Worm (Caenorhabditis elegans) whole organism, midembryonic: ENCODE results near the gene B0238.12.

Experiments
- T22C8.4 ChIP-seq: fragments of 200-800 bp; sonication (Bioruptor generic); IDR thresholded peaks from 2 replicates; pipeline ENCODE4 v1.3.6; 2022; ENCODE audit warnings: missing genetic modification characterization, missing compliant biosample characterization
- cog-1 ChIP-seq: sonication (generic microtip); optimal IDR thresholded peaks from 2 replicates; lab custom pipeline; 2016; ENCODE audit warnings: missing genetic modification characterization, missing compliant biosample characterization
- flt-1 ChIP-seq: fragments of 200-800 bp; sonication (Bioruptor generic); IDR thresholded peaks from 2 replicates; pipeline ENCODE4 v1.3.6; 2022; ENCODE audit warnings: missing genetic modification characterization, missing compliant biosample characterization
- klf-2 ChIP-seq: fragments of 200-800 bp; sonication (Bioruptor generic); conservative IDR thresholded peaks from 2 replicates; pipeline ENCODE4 v1.3.6; 2022; ENCODE audit warnings: missing genetic modification reagents, missing genetic modification characterization, missing compliant biosample characterization
- med-1 ChIP-seq: sonication (generic microtip); optimal IDR thresholded peaks from 2 replicates; lab custom pipeline; 2017; ENCODE audit warnings: missing genetic modification characterization, mild to moderate bottlenecking, missing compliant biosample characterization, antibody characterized with exemption, missing genetic modification reagents; ENCODE audit not compliant: insufficient read depth
- ref-1 ChIP-seq: fragments of 200-800 bp; sonication (Bioruptor generic); conservative IDR thresholded peaks from 2 replicates; pipeline ENCODE4 v1.3.6; 2022; ENCODE audit warnings: missing genetic modification reagents, missing genetic modification characterization, missing compliant biosample characterization
- tab-1 ChIP-seq: fragments of 200-800 bp; sonication (Bioruptor generic); IDR thresholded peaks from 2 replicates; pipeline ENCODE4 v1.3.6; 2022; ENCODE audit warnings: missing genetic modification characterization, missing compliant biosample characterization
- ztf-23 ChIP-seq: fragments of 200-800 bp; sonication (Bioruptor generic); IDR thresholded peaks from 2 replicates; pipeline ENCODE4 v1.3.6; 2022; ENCODE audit warnings: missing genetic modification reagents, missing genetic modification characterization, missing compliant biosample characterization
- ztf-29 ChIP-seq: fragments of 200-800 bp; sonication (Bioruptor generic); IDR thresholded peaks from 2 replicates; pipeline ENCODE4 v1.3.6; 2022; ENCODE audit warnings: missing genetic modification reagents, missing genetic modification characterization, missing compliant biosample characterization

The B0238.12 gene

ce11 chrV:5311635-5312034 lies 46.0 kb downstream of the B0238.12 start, which contains the start of gene C10G8.4:
Gene C10G8.4, plus strand, starts transcription at chrV:5311935.
- TF ChIP-seq med-1 (GFP tag; lab: Kevin White, UChicago) (no peak), tab-1 (no peak), flt-1 (GFP tag; lab: Robert Waterston, UW) (no peak), cog-1 (no peak), ztf-23 (GFP tag; lab: Robert Waterston, UW) (no peak), T22C8.4 (GFP tag; lab: Robert Waterston, UW) (no peak), ztf-29 (no peak), klf-2 (GFP tag; lab: Robert Waterston, UW) (no peak), ref-1 (no peak)

ce11 chrV:5312453-5312852 lies 46.8 kb downstream of the B0238.12 start, which contains the start of gene C10G8.3:
Gene C10G8.3, plus strand, starts transcription at chrV:5312753.
- TF ChIP-seq ref-1 (no peak), T22C8.4 (GFP tag; lab: Robert Waterston, UW) (no peak), med-1 (GFP tag; lab: Kevin White, UChicago) (no peak), flt-1 (GFP tag; lab: Robert Waterston, UW) (no peak), tab-1 (no peak), cog-1 (no peak), klf-2 (GFP tag; lab: Robert Waterston, UW) (no peak), ztf-29 (no peak), ztf-23 (GFP tag; lab: Robert Waterston, UW) (no peak)

- TF ChIP-seq ztf-29 (no peak), ztf-23 (GFP tag; lab: Robert Waterston, UW) (no peak), med-1 (GFP tag; lab: Kevin White, UChicago) (no peak), cog-1 (no peak), tab-1 (no peak)
Measured at ce11 chrV:5314104-5314503, 48.5 kb downstream of the B0238.12 start, which contains the start of gene C10G8.2. Gene C10G8.2, plus strand, starts transcription at chrV:5314404.

- TF ChIP-seq T22C8.4 (GFP tag; lab: Robert Waterston, UW): no peak
- TF ChIP-seq tab-1: no peak
- TF ChIP-seq klf-2 (GFP tag; lab: Robert Waterston, UW): no peak
Measured at ce11 chrV:5318349-5318748, 52.7 kb downstream of the B0238.12 start.
